Worm (Caenorhabditis elegans) whole organism, midembryonic: ENCODE measurements around the gene fbxa-127.

Source experiments
- flt-1 ChIP-seq: fragments of 200-800 bp; sonication (Bioruptor generic); IDR thresholded peaks from 2 replicates; pipeline ENCODE4 v1.3.6; 2022; ENCODE audit warnings: missing genetic modification characterization, missing compliant biosample characterization
- ref-1 ChIP-seq: fragments of 200-800 bp; sonication (Bioruptor generic); conservative IDR thresholded peaks from 2 replicates; pipeline ENCODE4 v1.3.6; 2022; ENCODE audit warnings: missing genetic modification reagents, missing genetic modification characterization, missing compliant biosample characterization

ce11 chrV:16779281-16779597 lies 50.7 kb downstream of the fbxa-127 start:
- no peak for TF ChIP-seq flt-1
- no peak for TF ChIP-seq ref-1 (GFP tag; lab: Robert Waterston, UW)
